Worm (Caenorhabditis elegans) whole organism, L3 larva: Measurements from ENCODE around the gene mihp-2.
"Not testable (repeated sequence)": the region's sequence is repeated elsewhere in the genome, so short reads cannot be mapped to it uniquely, and the experiment has no call there.

ENCODE experiments used
- aly-2 ChIP-seq: fragments of 150-350 bp; optimal IDR thresholded peaks from 2 replicates; lab custom pipeline; 2014; ENCODE audit warnings: missing biosample characterization, missing genetic modification characterization
- ama-1 ChIP-seq: fragments of 150-350 bp; optimal IDR thresholded peaks from 2 replicates; lab custom pipeline; 2018
- ceh-16 ChIP-seq: sonication (generic microtip); optimal IDR thresholded peaks from 2 replicates; lab custom pipeline; 2017; ENCODE audit warnings: missing biosample characterization, missing genetic modification characterization
- nhr-237 ChIP-seq: fragments of 150-350 bp; optimal IDR thresholded peaks from 2 replicates; lab custom pipeline; 2014; ENCODE audit warnings: missing biosample characterization, missing genetic modification characterization
- nhr-25 ChIP-seq: sonication (generic microtip); optimal IDR thresholded peaks from 2 replicates; lab custom pipeline; 2017; ENCODE audit warnings: missing biosample characterization, missing genetic modification characterization
- nhr-77 ChIP-seq: fragments of 150-350 bp; optimal IDR thresholded peaks from 2 replicates; lab custom pipeline; 2014; ENCODE audit warnings: missing biosample characterization, missing genetic modification characterization
- pqm-1 ChIP-seq: fragments of 150-350 bp; optimal IDR thresholded peaks from 2 replicates; lab custom pipeline; 2017; ENCODE audit warnings: missing biosample characterization, missing genetic modification characterization, inconsistent platforms
- zag-1 ChIP-seq: fragments of 150-350 bp; optimal IDR thresholded peaks from 2 replicates; lab custom pipeline; 2014; ENCODE audit warnings: missing biosample characterization, missing genetic modification characterization
- ztf-11 ChIP-seq: fragments of 150-350 bp; optimal IDR thresholded peaks from 2 replicates; lab custom pipeline; 2014; ENCODE audit warnings: missing biosample characterization, missing genetic modification characterization

- not testable (repeated sequence) for TF ChIP-seq ceh-16 (tag; lab: Kevin White, UChicago); aly-2; nhr-25 (tag; lab: Kevin White, UChicago); ama-1 (lab: Kevin White, UChicago); pqm-1 (tag; lab: Kevin White, UChicago); zag-1 (tag; lab: Kevin White, UChicago); nhr-237; nhr-77 (tag; lab: Kevin White, UChicago); ztf-11 (tag; lab: Kevin White, UChicago)
Observed at ce11 chrV:18940826-18941225, 37.3 kb downstream of the mihp-2 start.
